Worm (Caenorhabditis elegans) whole organism, mixed stage, embryonic: Measurements from ENCODE around the gene E04F6.4.

Experiments used
- M03D4.4 ChIP-seq: sonication (generic microtip); optimal IDR thresholded peaks from 2 replicates; lab custom pipeline; 2017; ENCODE audit warnings: mild to moderate bottlenecking, missing genetic modification characterization, missing compliant biosample characterization
- ces-1 ChIP-seq: fragments of 150-350 bp; optimal IDR thresholded peaks from 2 replicates; lab custom pipeline; 2014; ENCODE audit warnings: missing biosample characterization, missing genetic modification reagents, missing genetic modification characterization
- elt-1 ChIP-seq: sonication (generic microtip); optimal IDR thresholded peaks from 2 replicates; lab custom pipeline; 2017; ENCODE audit warnings: missing genetic modification characterization, mild to moderate bottlenecking, missing compliant biosample characterization, antibody characterized with exemption, moderate library complexity, borderline replicate concordance; ENCODE audit not compliant: insufficient read depth
- lin-13 ChIP-seq: fragments of 150-350 bp; optimal IDR thresholded peaks from 2 replicates; lab custom pipeline; 2014; ENCODE audit warnings: missing biosample characterization, missing genetic modification characterization
- lsy-2 ChIP-seq: fragments of 150-350 bp; optimal IDR thresholded peaks from 2 replicates; lab custom pipeline; 2014; ENCODE audit warnings: missing biosample characterization, missing genetic modification characterization
- pha-4 ChIP-seq: fragments of 150-350 bp; optimal IDR thresholded peaks from 2 replicates; lab custom pipeline; 2018; ENCODE audit warnings: missing biosample characterization, missing genetic modification reagents, missing genetic modification characterization
- sem-2 ChIP-seq: fragments of 200-800 bp; sonication (Bioruptor generic); optimal IDR thresholded peaks from 2 replicates; lab custom pipeline; 2018; ENCODE audit warnings: mild to moderate bottlenecking, missing genetic modification characterization, missing compliant biosample characterization
- snpc-4 ChIP-seq: fragments of 150-350 bp; optimal IDR thresholded peaks from 2 replicates; lab custom pipeline; 2014; ENCODE audit warnings: missing biosample characterization, missing genetic modification characterization
- unc-120 ChIP-seq: sonication (generic microtip); optimal IDR thresholded peaks from 2 replicates; lab custom pipeline; 2017; ENCODE audit warnings: missing genetic modification characterization, missing compliant biosample characterization; ENCODE audit not compliant: poor library complexity, severe bottlenecking
- unc-39 ChIP-seq: fragments of 150-350 bp; optimal IDR thresholded peaks from 2 replicates; lab custom pipeline; 2014; ENCODE audit warnings: missing biosample characterization, missing genetic modification characterization

DNA sequence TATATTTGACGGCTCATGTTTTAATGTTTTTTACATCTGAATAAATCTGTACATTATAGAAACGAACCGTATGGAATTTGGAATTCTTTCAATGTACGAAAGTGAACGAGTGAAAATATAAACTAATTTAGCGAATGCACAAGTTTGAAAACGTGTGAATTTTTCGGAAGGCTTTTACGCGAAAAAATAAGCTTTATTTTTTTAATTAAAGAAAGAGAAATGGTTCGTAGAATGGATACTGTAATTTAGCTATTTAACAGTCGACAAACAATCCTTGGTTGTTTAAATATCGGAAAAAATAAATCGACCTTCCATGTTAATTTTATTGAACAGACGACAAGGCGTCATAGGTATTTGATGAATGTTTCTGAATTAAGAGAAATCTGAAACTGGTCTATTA, 6.3 kb downstream of the E04F6.4 start, which contains the start of gene acdh-12:
- TF ChIP-seq snpc-4 (tag; lab: Kevin White, UChicago) (no peak), ces-1 (GFP tag; lab: Kevin White, UChicago) (no peak), lsy-2 (tag; lab: Kevin White, UChicago) (no peak), M03D4.4 (tag; lab: Kevin White, UChicago) (no peak), lin-13 (tag; lab: Kevin White, UChicago) (no peak), elt-1 (tag; lab: Kevin White, UChicago) (no peak), sem-2 (GFP tag; lab: Kevin White, UChicago) (no peak), unc-120 (tag; lab: Kevin White, UChicago) (no peak), pha-4 (tag; lab: Kevin White, UChicago) (no peak), unc-39 (tag; lab: Kevin White, UChicago) (no peak)
